Worm (Caenorhabditis elegans) whole organism, young adult: ENCODE data around the gene ZK154.1.

ENCODE experiments used
- F23B12.7 ChIP-seq: sonication (generic microtip); optimal IDR thresholded peaks from 2 replicates; lab custom pipeline; 2017; ENCODE audit warnings: missing genetic modification characterization, mild to moderate bottlenecking, missing compliant biosample characterization, antibody characterized with exemption, moderate library complexity; ENCODE audit not compliant: insufficient read depth
- ama-1 ChIP-seq, 3 experiments: fragments of 150-350 bp in 1 of 3; sonication (generic microtip) in 2 of 3; optimal IDR thresholded peaks; 2 replicates each; lab custom pipeline; 2014 to 2018; ENCODE audit warnings: missing biosample characterization in 2 of 3, missing genetic modification characterization in 2 of 3, missing genetic modification reagents in 2 of 3
- bed-1 ChIP-seq: fragments of 200-800 bp; sonication (Bioruptor generic); IDR thresholded peaks from 2 replicates; pipeline ENCODE4 v1.3.6; 2022; ENCODE audit warnings: missing genetic modification reagents, missing genetic modification characterization, missing compliant biosample characterization
- nhr-80 ChIP-seq: sonication (generic microtip); optimal IDR thresholded peaks from 2 replicates; lab custom pipeline; 2016; ENCODE audit warnings: missing genetic modification characterization, missing compliant biosample characterization
- rec-8 ChIP-seq, 2 experiments: sonication (generic microtip); optimal IDR thresholded peaks; 2 replicates each; lab custom pipeline; 2016; ENCODE audit warnings: mild to moderate bottlenecking in 2 of 2, missing genetic modification characterization in 2 of 2, missing genetic modification reagents in 2 of 2, missing genotype in 2 of 2, missing biosample characterization in 1 of 2, missing compliant biosample characterization in 1 of 2, moderate library complexity in 1 of 2
- tlf-1 ChIP-seq: fragments of 200-800 bp; sonication (Bioruptor generic); optimal IDR thresholded peaks from 2 replicates; lab custom pipeline; 2018; ENCODE audit warnings: mild to moderate bottlenecking, missing genetic modification characterization, missing compliant biosample characterization
- unc-62 ChIP-seq: fragments of 150-350 bp; optimal IDR thresholded peaks from 2 replicates; lab custom pipeline; 2014; ENCODE audit warnings: missing biosample characterization, missing genetic modification reagents, missing genetic modification characterization

Gene ZK154.1

ce11 chrX:7826590-7827260 is 47.3 kb downstream of the ZK154.1 start:
- TF ChIP-seq ama-1 (optimal IDR thresholded peaks at IDR 0.05; lab: Kevin White, UChicago): no peak
- TF ChIP-seq ama-1 (GFP tag; optimal IDR thresholded peaks at IDR 0.05; lab: Kevin White, UChicago): no peak
- TF ChIP-seq tlf-1 (GFP tag; lab: Kevin White, UChicago): no peak
- no peak for TF ChIP-seq F23B12.7 (tag; lab: Kevin White, UChicago)
- TF ChIP-seq unc-62 (GFP tag; lab: Kevin White, UChicago): peak; percentile 26
- TF ChIP-seq bed-1 (GFP tag; lab: Robert Waterston, UW): no peak
- TF ChIP-seq, all 124 proteins: peak for 1

ce11 chrX:7827989-7828388 is 48.6 kb downstream of the ZK154.1 start:
- TF ChIP-seq nhr-80 (tag; lab: Kevin White, UChicago) (peak; percentile 51), rec-8 (tag; optimal IDR thresholded peaks at IDR 0.05; lab: Kevin White, UChicago) (no peak)
